Worm (Caenorhabditis elegans) whole organism, midembryonic: ENCODE data around the gene T08A11.1.

Source experiments
- T22C8.4 ChIP-seq: fragments of 200-800 bp; sonication (Bioruptor generic); IDR thresholded peaks from 2 replicates; pipeline ENCODE4 v1.3.6; 2022; ENCODE audit warnings: missing genetic modification characterization, missing compliant biosample characterization
- cog-1 ChIP-seq: sonication (generic microtip); optimal IDR thresholded peaks from 2 replicates; lab custom pipeline; 2016; ENCODE audit warnings: missing genetic modification characterization, missing compliant biosample characterization
- flt-1 ChIP-seq: fragments of 200-800 bp; sonication (Bioruptor generic); IDR thresholded peaks from 2 replicates; pipeline ENCODE4 v1.3.6; 2022; ENCODE audit warnings: missing genetic modification characterization, missing compliant biosample characterization
- ref-1 ChIP-seq: fragments of 200-800 bp; sonication (Bioruptor generic); conservative IDR thresholded peaks from 2 replicates; pipeline ENCODE4 v1.3.6; 2022; ENCODE audit warnings: missing genetic modification reagents, missing genetic modification characterization, missing compliant biosample characterization

ce11 chrIII:4274524-4274923 is 11.6 kb upstream of the T08A11.1 start:
- TF ChIP-seq flt-1 (GFP tag; lab: Robert Waterston, UW) (no peak), ref-1 (GFP tag; lab: Robert Waterston, UW) (no peak), T22C8.4 (no peak), cog-1 (tag; lab: Kevin White, UChicago) (no peak)
